Worm (Caenorhabditis elegans) whole organism, young adult: ENCODE data around the gene C36C9.6.

ENCODE experiments used
- C06A6.2 ChIP-seq: fragments of 200-800 bp; sonication (Bioruptor generic); conservative IDR thresholded peaks from 2 replicates; pipeline ENCODE4 v1.3.6; 2022; ENCODE audit warnings: missing genetic modification characterization, missing compliant biosample characterization
- C17E4.6 ChIP-seq: fragments of 200-800 bp; sonication (Bioruptor generic); IDR thresholded peaks from 2 replicates; pipeline ENCODE4 v1.3.6; 2022; ENCODE audit warnings: missing genetic modification reagents, missing genetic modification characterization, missing compliant biosample characterization
- K11D2.4 ChIP-seq: fragments of 200-800 bp; sonication (Bioruptor generic); IDR thresholded peaks from 2 replicates; pipeline ENCODE4 v1.3.6; 2022; ENCODE audit warnings: missing genetic modification reagents, missing genetic modification characterization, missing compliant biosample characterization
- Y67H2A.10 ChIP-seq: fragments of 200-800 bp; sonication (Bioruptor generic); conservative IDR thresholded peaks from 2 replicates; pipeline ENCODE4 v1.3.6; 2022; ENCODE audit warnings: missing genetic modification reagents, missing genetic modification characterization, missing compliant biosample characterization
- ama-1 ChIP-seq, 3 experiments: fragments of 150-350 bp in 1 of 3; sonication (generic microtip) in 2 of 3; optimal IDR thresholded peaks; 2 replicates each; lab custom pipeline; 2014 to 2018; ENCODE audit warnings: missing biosample characterization in 2 of 3, missing genetic modification characterization in 2 of 3, missing genetic modification reagents in 2 of 3
- ceh-27 ChIP-seq: fragments of 200-800 bp; sonication (Bioruptor generic); optimal IDR thresholded peaks from 2 replicates; lab custom pipeline; 2018; ENCODE audit warnings: mild to moderate bottlenecking, missing genetic modification characterization, moderate library complexity, missing compliant biosample characterization
- dox-1 ChIP-seq: fragments of 200-800 bp; sonication (Bioruptor generic); IDR thresholded peaks from 2 replicates; pipeline ENCODE4 v1.3.6; 2022; ENCODE audit warnings: missing genetic modification reagents, missing genetic modification characterization, missing compliant biosample characterization
- gei-17 ChIP-seq: fragments of 200-800 bp; sonication (Bioruptor generic); optimal IDR thresholded peaks from 2 replicates; lab custom pipeline; 2018; ENCODE audit warnings: mild to moderate bottlenecking, missing genetic modification characterization, missing compliant biosample characterization
- madf-10 ChIP-seq: sonication (generic microtip); optimal IDR thresholded peaks from 2 replicates; lab custom pipeline; 2016; ENCODE audit warnings: mild to moderate bottlenecking, missing genetic modification characterization, missing compliant biosample characterization
- nfyb-1 ChIP-seq: fragments of 200-800 bp; sonication (Bioruptor generic); IDR thresholded peaks from 2 replicates; pipeline ENCODE4 v1.3.6; 2022; ENCODE audit warnings: missing genetic modification reagents, missing genetic modification characterization, missing compliant biosample characterization
- pha-4 ChIP-seq: fragments of 150-350 bp; sonication (generic microtip); optimal IDR thresholded peaks from 2 replicates; lab custom pipeline; 2014; ENCODE audit warnings: missing biosample characterization, missing genetic modification reagents, missing genetic modification characterization
- snpc-4 ChIP-seq, 5 experiments: fragments of 150-350 bp in 1 of 5; sonication (generic microtip) in 4 of 5; optimal IDR thresholded peaks; 2 replicates each; lab custom pipeline; 2014 to 2018; ENCODE audit warnings: missing genetic modification characterization in 5 of 5, missing biosample characterization in 3 of 5, antibody characterized with exemption in 2 of 5, mild to moderate bottlenecking in 2 of 5, missing compliant biosample characterization in 2 of 5, missing genotype in 2 of 5, moderate library complexity in 2 of 5, missing genetic modification reagents in 1 of 5
- tlf-1 ChIP-seq: fragments of 200-800 bp; sonication (Bioruptor generic); optimal IDR thresholded peaks from 2 replicates; lab custom pipeline; 2018; ENCODE audit warnings: mild to moderate bottlenecking, missing genetic modification characterization, missing compliant biosample characterization

- TF ChIP-seq nfyb-1 (GFP tag; lab: Robert Waterston, UW), result no peak
- no peak for TF ChIP-seq snpc-4 (GFP tag; optimal IDR thresholded peaks at IDR 0.05; lab: Kevin White, UChicago)
- TF ChIP-seq snpc-4 (tag; optimal IDR thresholded peaks at IDR 0.05; lab: Kevin White, UChicago), result no peak
- no peak for TF ChIP-seq dox-1 (GFP tag; lab: Robert Waterston, UW)
- TF ChIP-seq tlf-1 (GFP tag; lab: Kevin White, UChicago), result no peak
- TF ChIP-seq C06A6.2 (GFP tag; lab: Robert Waterston, UW), result no peak
- TF ChIP-seq K11D2.4, result no peak
- no peak for TF ChIP-seq C17E4.6 (GFP tag; lab: Robert Waterston, UW)
- no peak for TF ChIP-seq pha-4
- no peak for TF ChIP-seq Y67H2A.10 (GFP tag; lab: Robert Waterston, UW)
- no peak for TF ChIP-seq ama-1 (optimal IDR thresholded peaks at IDR 0.05; lab: Kevin White, UChicago)
- TF ChIP-seq ama-1 (GFP tag; optimal IDR thresholded peaks at IDR 0.05; lab: Kevin White, UChicago), result no peak
- TF ChIP-seq gei-17 (GFP tag; lab: Kevin White, UChicago), result no peak
- TF ChIP-seq madf-10 (tag; lab: Kevin White, UChicago), result no peak
- no peak for TF ChIP-seq ceh-27 (GFP tag; lab: Kevin White, UChicago)
These were observed 27.7 kb upstream of the C36C9.6 start, which contains the start of gene fbxa-53 for ce11 chrX:1718479-1718878.
